Worm (Caenorhabditis elegans) whole organism, L4 larva: ENCODE data around the gene T19D12.10.

Experiments used
- dmd-9 ChIP-seq: fragments of 200-800 bp; sonication (Bioruptor generic); IDR thresholded peaks from 2 replicates; pipeline ENCODE4 v1.3.6; 2022; ENCODE audit warnings: missing genetic modification reagents, missing genetic modification characterization, missing compliant biosample characterization
- duxl-1 ChIP-seq: sonication (generic microtip); optimal IDR thresholded peaks from 2 replicates; lab custom pipeline; 2016; ENCODE audit warnings: mild to moderate bottlenecking, missing genetic modification characterization, moderate library complexity, missing compliant biosample characterization; ENCODE audit not compliant: poor library complexity
- egl-27 ChIP-seq: sonication (generic microtip); optimal IDR thresholded peaks from 3 replicates; lab custom pipeline; 2017; ENCODE audit warnings: missing biosample characterization, missing genetic modification reagents, missing genetic modification characterization
- nhr-28 ChIP-seq: fragments of 150-350 bp; optimal IDR thresholded peaks from 2 replicates; lab custom pipeline; 2014; ENCODE audit warnings: missing biosample characterization, missing genetic modification characterization
- nhr-77 ChIP-seq: fragments of 150-350 bp; optimal IDR thresholded peaks from 2 replicates; lab custom pipeline; 2014; ENCODE audit warnings: missing biosample characterization, missing genetic modification characterization
- pqm-1 ChIP-seq: sonication (generic microtip); optimal IDR thresholded peaks from 2 replicates; lab custom pipeline; 2017; ENCODE audit warnings: missing biosample characterization, missing genetic modification characterization
- snpc-4 ChIP-seq: fragments of 150-350 bp; optimal IDR thresholded peaks from 2 replicates; lab custom pipeline; 2014; ENCODE audit warnings: missing biosample characterization, missing genetic modification characterization
- unc-130 ChIP-seq: sonication (generic microtip); optimal IDR thresholded peaks from 2 replicates; lab custom pipeline; 2016; ENCODE audit warnings: missing genetic modification reagents, missing genetic modification characterization, missing compliant biosample characterization
- zag-1 ChIP-seq: fragments of 150-350 bp; optimal IDR thresholded peaks from 2 replicates; lab custom pipeline; 2014; ENCODE audit warnings: missing biosample characterization, missing genetic modification characterization

- TF ChIP-seq dmd-9 (no peak), egl-27 (no peak), zag-1 (tag; lab: Kevin White, UChicago) (no peak), pqm-1 (tag; lab: Kevin White, UChicago) (peak; percentile 72), unc-130 (GFP tag; lab: Kevin White, UChicago) (no peak), nhr-77 (tag; lab: Kevin White, UChicago) (peak; percentile 18), snpc-4 (tag; lab: Kevin White, UChicago) (no peak), duxl-1 (tag; lab: Kevin White, UChicago) (no peak), nhr-28 (tag; lab: Kevin White, UChicago) (peak; percentile 50)
These were observed 22.8 kb upstream of the T19D12.10 start for ce11 chrII:6681478-6681877.
